Worm (Caenorhabditis elegans) whole organism, L4/young adult: Measurements from ENCODE around the gene F21C10.4.

Experiments used
- W03F9.2 ChIP-seq: fragments of 150-350 bp; optimal IDR thresholded peaks from 2 replicates; lab custom pipeline; 2014; ENCODE audit warnings: missing biosample characterization, missing genetic modification characterization
- dao-5 ChIP-seq: sonication (generic microtip); optimal IDR thresholded peaks from 2 replicates; lab custom pipeline; 2016; ENCODE audit warnings: missing genotype, missing genetic modification characterization, moderate library complexity, missing compliant biosample characterization
- him-1 ChIP-seq: sonication (generic microtip); optimal IDR thresholded peaks from 2 replicates; lab custom pipeline; 2016; ENCODE audit warnings: missing genotype, missing genetic modification reagents, missing genetic modification characterization, missing compliant biosample characterization

- TF ChIP-seq him-1 (no peak), W03F9.2 (tag; lab: Kevin White, UChicago) (no peak), dao-5 (no peak)
Observed at ce11 chrV:9172989-9173388, 46.6 kb downstream of the F21C10.4 start, which contains the start of gene gad-3.
